Fruit fly (Drosophila melanogaster) whole organism, wandering third instar larva: ENCODE data around the gene CG18404.
A peak's percentile ranks its signal among the peaks of the same experiment; 100 is the strongest.

ENCODE experiments used
- Abd-B ChIP-seq: fragments of >200 bp; optimal IDR thresholded peaks from 2 replicates; lab custom pipeline; 2017; ENCODE audit warnings: missing biosample characterization, missing genetic modification characterization
- CG32264 ChIP-seq: fragments of 200-800 bp; sonication (Bioruptor generic); optimal IDR thresholded peaks from 2 replicates; lab custom pipeline; 2016; ENCODE audit warnings: missing biosample characterization, missing genetic modification characterization
- CrebA ChIP-seq: fragments of 200-800 bp; sonication (Bioruptor generic); optimal IDR thresholded peaks from 2 replicates; lab custom pipeline; 2016; ENCODE audit warnings: missing biosample characterization, mild to moderate bottlenecking, missing genetic modification characterization, borderline replicate concordance
- Dif ChIP-seq: fragments of 200-275, 200-300 bp; sonication (Bioruptor generic); optimal IDR thresholded peaks from 2 replicates; lab custom pipeline; 2018; ENCODE audit warnings: missing biosample characterization, missing genetic modification characterization; ENCODE audit not compliant: partially characterized antibody
- Jra ChIP-seq: sonication (Bioruptor generic); optimal IDR thresholded peaks from 2 replicates; lab custom pipeline; 2016; ENCODE audit warnings: missing biosample characterization, missing genetic modification characterization
- Myc ChIP-seq: fragments of >200 bp; optimal IDR thresholded peaks from 2 replicates; lab custom pipeline; 2017
- Rel ChIP-seq, 2 experiments: fragments of 200-800 bp; sonication (Bioruptor generic) in 1 of 2; optimal IDR thresholded peaks; 2 replicates in 1 of 2; 3 replicates in 1 of 2; lab custom pipeline; 2016 to 2019; ENCODE audit warnings: mild to moderate bottlenecking in 2 of 2, missing biosample characterization in 2 of 2, missing genetic modification characterization in 2 of 2, moderate library complexity in 1 of 2
- Vsx2 ChIP-seq: fragments of 200-300, 225-300 bp; sonication (Bioruptor generic); optimal IDR thresholded peaks from 2 replicates; lab custom pipeline; 2018; ENCODE audit warnings: missing biosample characterization, missing genetic modification characterization; ENCODE audit not compliant: partially characterized antibody
- br ChIP-seq: fragments of 200-800 bp; sonication (Bioruptor generic); optimal IDR thresholded peaks from 2 replicates; lab custom pipeline; 2016; ENCODE audit warnings: missing biosample characterization, missing genetic modification characterization
- brk ChIP-seq: fragments of 200-800 bp; sonication (Bioruptor generic); optimal IDR thresholded peaks from 2 replicates; lab custom pipeline; 2016; ENCODE audit warnings: missing biosample characterization, mild to moderate bottlenecking, missing genetic modification characterization
- foxo ChIP-seq, 2 experiments: fragments of 200-800 bp; sonication (Bioruptor generic); optimal IDR thresholded peaks; 2 replicates in 1 of 2; 3 replicates in 1 of 2; lab custom pipeline; 2016 to 2017; ENCODE audit warnings: missing biosample characterization in 2 of 2, missing genetic modification characterization in 2 of 2
- fru ChIP-seq: fragments of 200-800 bp; sonication (Bioruptor generic); optimal IDR thresholded peaks from 3 replicates; lab custom pipeline; 2016; ENCODE audit warnings: missing biosample characterization, mild to moderate bottlenecking, missing genetic modification characterization
- h ChIP-seq: fragments of 200-800 bp; sonication (Bioruptor generic); optimal IDR thresholded peaks from 3 replicates; lab custom pipeline; 2016; ENCODE audit warnings: missing biosample characterization, mild to moderate bottlenecking, missing genetic modification characterization
- psq ChIP-seq: fragments of 200-800 bp; sonication (Bioruptor generic); optimal IDR thresholded peaks from 3 replicates; lab custom pipeline; 2017; ENCODE audit warnings: missing biosample characterization, mild to moderate bottlenecking, missing genetic modification characterization, moderate library complexity
- rgr ChIP-seq: fragments of 200-800 bp; sonication (Bioruptor generic); optimal IDR thresholded peaks from 3 replicates; lab custom pipeline; 2016; ENCODE audit warnings: missing biosample characterization, mild to moderate bottlenecking, missing genetic modification characterization
- sv ChIP-seq: fragments of 200-800 bp; sonication (Bioruptor generic); optimal IDR thresholded peaks from 3 replicates; lab custom pipeline; 2016; ENCODE audit warnings: missing biosample characterization, missing genetic modification characterization
- tai ChIP-seq: sonication (Bioruptor generic); optimal IDR thresholded peaks from 2 replicates; lab custom pipeline; 2016; ENCODE audit warnings: missing biosample characterization, missing genetic modification characterization
- usp ChIP-seq: fragments of >200 bp; optimal IDR thresholded peaks from 2 replicates; lab custom pipeline; 2017; ENCODE audit warnings: missing biosample characterization, missing genetic modification characterization

CG18404 gene

DNA sequence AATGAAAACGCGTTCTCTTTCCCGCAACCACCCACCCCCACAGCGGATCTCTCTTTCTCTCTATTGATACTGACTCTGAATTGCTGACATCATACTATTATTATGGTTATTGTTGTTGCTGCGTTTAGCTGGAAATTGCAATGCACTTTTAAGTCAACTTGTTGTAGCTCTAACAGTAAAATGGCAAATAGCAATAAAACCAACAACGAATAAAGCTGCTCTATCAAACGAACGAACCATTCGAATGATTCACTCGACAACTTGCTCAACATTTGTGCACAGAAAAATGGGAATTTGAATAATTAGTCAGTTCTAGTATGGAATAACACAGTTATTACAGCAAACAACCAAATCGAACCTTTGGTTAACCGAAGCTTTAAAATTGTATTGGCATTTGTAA lies 43.9 kb downstream of the CG18404 start:
- no peak for TF ChIP-seq foxo (GFP tag; optimal IDR thresholded peaks at IDR 0.05; lab: Kevin White, UChicago)
- no peak for TF ChIP-seq Abd-B (GFP tag; lab: Kevin White, UChicago)
- TF ChIP-seq br (GFP tag; lab: Kevin White, UChicago), result no peak
- TF ChIP-seq Dif (GFP tag; lab: Kevin White, UChicago), result no peak
- no peak for TF ChIP-seq rgr
- TF ChIP-seq Rel (GFP tag; optimal IDR thresholded peaks at IDR 0.05; lab: Kevin White, UChicago), result no peak
- TF ChIP-seq Rel (tag; optimal IDR thresholded peaks at IDR 0.05; lab: Kevin White, UChicago), result no peak

- TF ChIP-seq h (GFP tag; lab: Kevin White, UChicago) (no peak), psq (GFP tag; lab: Kevin White, UChicago) (no peak), sv (GFP tag; lab: Kevin White, UChicago) (no peak), Rel (GFP tag; optimal IDR thresholded peaks at IDR 0.05; lab: Kevin White, UChicago) (no peak), Rel (tag; optimal IDR thresholded peaks at IDR 0.05; lab: Kevin White, UChicago) (peak; percentile 14)
- TF ChIP-seq, all 38 proteins: peak for 1
Measured at dm6 chr3R:30297652-30298051, 44.7 kb downstream of the CG18404 start.

DNA sequence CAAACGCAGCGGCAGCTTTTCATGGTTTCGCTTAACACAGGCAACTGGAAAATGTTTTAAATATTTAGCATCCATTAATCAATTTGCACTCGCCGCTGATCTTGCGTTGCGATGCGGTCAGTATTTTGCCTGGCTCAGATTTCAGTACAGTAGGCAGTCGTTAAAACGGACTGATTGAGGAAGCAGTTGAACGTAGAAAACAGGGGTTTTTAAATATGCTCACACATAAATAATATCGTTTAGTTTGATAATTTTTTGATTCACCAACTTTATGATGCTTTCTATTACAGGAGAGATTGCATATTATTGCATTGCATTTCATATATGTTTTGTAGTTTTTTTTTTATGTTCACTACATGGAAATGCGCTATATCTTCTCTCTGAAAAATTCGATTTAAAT lies 50.4 kb downstream of the CG18404 start:
- TF ChIP-seq Jra (GFP tag; lab: Kevin White, UChicago) (no peak), Dif (GFP tag; lab: Kevin White, UChicago) (no peak), brk (no peak), h (GFP tag; lab: Kevin White, UChicago) (no peak), sv (GFP tag; lab: Kevin White, UChicago) (no peak), psq (GFP tag; lab: Kevin White, UChicago) (no peak), CG32264 (GFP tag; lab: Kevin White, UChicago) (no peak), fru (GFP tag; lab: Kevin White, UChicago) (no peak), CrebA (GFP tag; lab: Kevin White, UChicago) (no peak), Myc (lab: Kevin White, UChicago) (no peak), usp (GFP tag; lab: Kevin White, UChicago) (no peak), Vsx2 (no peak), tai (GFP tag; lab: Kevin White, UChicago) (no peak)
